Worm (Caenorhabditis elegans) whole organism, L4 larva: Measurements from ENCODE around the gene C16A11.5.

Source experiments
- ama-1 ChIP-seq: fragments of 150-350 bp; optimal IDR thresholded peaks from 2 replicates; lab custom pipeline; 2014; ENCODE audit warnings: inconsistent platforms, mixed read lengths
- arid-1 ChIP-seq: fragments of 200-800 bp; sonication (Bioruptor generic); conservative IDR thresholded peaks from 2 replicates; pipeline ENCODE4 v1.3.6; 2022; ENCODE audit warnings: missing genetic modification reagents, missing genetic modification characterization, missing compliant biosample characterization
- attf-4 ChIP-seq: sonication (generic microtip); optimal IDR thresholded peaks from 3 replicates; lab custom pipeline; 2017; ENCODE audit warnings: missing biosample characterization, missing genetic modification characterization
- ceh-20 ChIP-seq: fragments of 200-800 bp; sonication (Bioruptor generic); IDR thresholded peaks from 2 replicates; pipeline ENCODE4 v1.3.6; 2022; ENCODE audit warnings: missing genetic modification reagents, missing genetic modification characterization, missing compliant biosample characterization
- daf-16 ChIP-seq, 3 experiments: sonication (generic microtip); optimal IDR thresholded peaks; 2 replicates each; lab custom pipeline; 2016 to 2017; ENCODE audit warnings: missing genetic modification characterization in 3 of 3, missing genetic modification reagents in 3 of 3, mild to moderate bottlenecking in 2 of 3, missing compliant biosample characterization in 2 of 3, missing biosample characterization in 1 of 3, moderate library complexity in 1 of 3
- daf-19 ChIP-seq: fragments of 200-800 bp; sonication (Bioruptor generic); conservative IDR thresholded peaks from 2 replicates; pipeline ENCODE4 v1.3.6; 2022; ENCODE audit warnings: missing genetic modification characterization, missing compliant biosample characterization
- dmd-6 ChIP-seq: fragments of 200-800 bp; sonication (Bioruptor generic); IDR thresholded peaks from 2 replicates; pipeline ENCODE4 v1.3.6; 2022; ENCODE audit warnings: missing genetic modification reagents, missing genetic modification characterization, missing compliant biosample characterization
- dmd-8 ChIP-seq: fragments of 200-800 bp; sonication (Bioruptor generic); IDR thresholded peaks from 2 replicates; pipeline ENCODE4 v1.3.6; 2022; ENCODE audit warnings: missing genetic modification characterization, missing compliant biosample characterization
- dve-1 ChIP-seq: sonication (generic microtip); optimal IDR thresholded peaks from 2 replicates; lab custom pipeline; 2017; ENCODE audit warnings: antibody characterized with exemption, mild to moderate bottlenecking, missing genetic modification characterization, missing compliant biosample characterization; ENCODE audit not compliant: insufficient read depth
- fkh-10 ChIP-seq: fragments of 150-350 bp; optimal IDR thresholded peaks from 2 replicates; lab custom pipeline; 2014; ENCODE audit warnings: missing biosample characterization, missing genetic modification reagents, missing genetic modification characterization
- fos-1 ChIP-seq: fragments of 150-350 bp; optimal IDR thresholded peaks from 2 replicates; lab custom pipeline; 2014; ENCODE audit warnings: missing biosample characterization, missing genetic modification characterization
- hif-1 ChIP-seq, 2 experiments: sonication (generic microtip); optimal IDR thresholded peaks; 2 replicates each; lab custom pipeline; 2016 to 2017; ENCODE audit warnings: missing compliant biosample characterization in 2 of 2, missing genetic modification characterization in 2 of 2, missing genetic modification reagents in 2 of 2, missing genotype in 2 of 2, mild to moderate bottlenecking in 1 of 2
- hlh-11 ChIP-seq: fragments of 200-800 bp; sonication (Bioruptor generic); optimal IDR thresholded peaks from 2 replicates; lab custom pipeline; 2018; ENCODE audit warnings: mild to moderate bottlenecking, missing genetic modification characterization, missing compliant biosample characterization
- hmg-1.1 ChIP-seq: fragments of 200-800 bp; sonication (Bioruptor generic); IDR thresholded peaks from 2 replicates; pipeline ENCODE4 v1.3.6; 2022; ENCODE audit warnings: missing genetic modification reagents, missing genetic modification characterization, missing compliant biosample characterization
- lin-1 ChIP-seq: fragments of 200-800 bp; sonication (Bioruptor generic); IDR thresholded peaks from 2 replicates; pipeline ENCODE4 v1.3.6; 2022; ENCODE audit warnings: missing genetic modification reagents, missing genetic modification characterization, missing compliant biosample characterization
- lin-13 ChIP-seq: fragments of 150-350 bp; optimal IDR thresholded peaks from 2 replicates; lab custom pipeline; 2014; ENCODE audit warnings: missing biosample characterization, missing genetic modification reagents, missing genetic modification characterization
- lin-15B ChIP-seq: fragments of 150-350 bp; sonication (generic microtip); optimal IDR thresholded peaks from 3 replicates; lab custom pipeline; 2014; ENCODE audit warnings: missing biosample characterization, missing genetic modification characterization
- lin-38 ChIP-seq: fragments of 200-800 bp; sonication (Bioruptor generic); IDR thresholded peaks from 2 replicates; pipeline ENCODE4 v1.3.6; 2022; ENCODE audit warnings: missing genetic modification reagents, missing genetic modification characterization, missing compliant biosample characterization
- lin-39 ChIP-seq: fragments of 150-350 bp; optimal IDR thresholded peaks from 2 replicates; lab custom pipeline; 2014; ENCODE audit warnings: missing biosample characterization, missing genetic modification reagents, missing genetic modification characterization
- lir-3 ChIP-seq: sonication (generic microtip); optimal IDR thresholded peaks from 2 replicates; lab custom pipeline; 2016; ENCODE audit warnings: mild to moderate bottlenecking, missing genetic modification characterization, missing compliant biosample characterization
- mes-2 ChIP-seq: sonication (generic microtip); optimal IDR thresholded peaks from 2 replicates; lab custom pipeline; 2016; ENCODE audit warnings: missing genotype, mild to moderate bottlenecking, missing genetic modification characterization, missing compliant biosample characterization; ENCODE audit not compliant: poor library complexity, severe bottlenecking
- nhr-237 ChIP-seq: sonication (generic microtip); optimal IDR thresholded peaks from 2 replicates; lab custom pipeline; 2017; ENCODE audit warnings: missing biosample characterization, missing genetic modification characterization
- nhr-28 ChIP-seq: fragments of 150-350 bp; optimal IDR thresholded peaks from 2 replicates; lab custom pipeline; 2014; ENCODE audit warnings: missing biosample characterization, missing genetic modification characterization
- nhr-76 ChIP-seq: fragments of 150-350 bp; optimal IDR thresholded peaks from 2 replicates; lab custom pipeline; 2014; ENCODE audit warnings: missing biosample characterization, missing genetic modification characterization
- nhr-77 ChIP-seq: fragments of 150-350 bp; optimal IDR thresholded peaks from 2 replicates; lab custom pipeline; 2014; ENCODE audit warnings: missing biosample characterization, missing genetic modification characterization
- pha-4 ChIP-seq, 2 experiments: fragments of 150-350 bp in 1 of 2; fragments of 200-800 bp in 1 of 2; sonication (Bioruptor generic) in 1 of 2; IDR thresholded peaks in 1 of 2; optimal IDR thresholded peaks in 1 of 2; 2 replicates each; pipeline versions ENCODE4 v1.3.6 to Lab custom; 2014 to 2022; ENCODE audit warnings: missing genetic modification characterization in 2 of 2, missing genetic modification reagents in 2 of 2, missing biosample characterization in 1 of 2, missing compliant biosample characterization in 1 of 2
- pqm-1 ChIP-seq: sonication (generic microtip); optimal IDR thresholded peaks from 2 replicates; lab custom pipeline; 2017; ENCODE audit warnings: missing biosample characterization, missing genetic modification characterization
- rbr-2 ChIP-seq: sonication (generic microtip); optimal IDR thresholded peaks from 2 replicates; lab custom pipeline; 2016; ENCODE audit warnings: missing genotype, missing genetic modification characterization, missing compliant biosample characterization
- set-16 ChIP-seq: fragments of 200-800 bp; sonication (Bioruptor generic); IDR thresholded peaks from 2 replicates; pipeline ENCODE4 v1.3.6; 2022; ENCODE audit warnings: missing genetic modification reagents, missing genetic modification characterization, missing compliant biosample characterization
- snpc-1.2 ChIP-seq: fragments of 200-800 bp; sonication (Bioruptor generic); IDR thresholded peaks from 2 replicates; pipeline ENCODE4 v1.3.6; 2022; ENCODE audit warnings: missing genetic modification reagents, missing genetic modification characterization, missing compliant biosample characterization
- snpc-4 ChIP-seq: fragments of 150-350 bp; optimal IDR thresholded peaks from 2 replicates; lab custom pipeline; 2014; ENCODE audit warnings: missing biosample characterization, missing genetic modification characterization
- tag-97 ChIP-seq: fragments of 200-800 bp; sonication (Bioruptor generic); IDR thresholded peaks from 2 replicates; pipeline ENCODE4 v1.3.6; 2022; ENCODE audit warnings: missing genetic modification characterization, missing compliant biosample characterization
- tra-1 ChIP-seq: fragments of 200-800 bp; sonication (Bioruptor generic); IDR thresholded peaks from 2 replicates; pipeline ENCODE4 v1.3.6; 2022; ENCODE audit warnings: missing genetic modification reagents, missing genetic modification characterization, missing compliant biosample characterization
- unc-62 ChIP-seq, 3 experiments: fragments of 150-350 bp in 1 of 3; sonication (generic microtip); optimal IDR thresholded peaks in 2 of 3; peaks in 1 of 3; 1 replicate in 1 of 3; 2 replicates in 2 of 3; lab custom pipeline; 2014 to 2017; ENCODE audit warnings: missing biosample characterization in 3 of 3, missing genetic modification characterization in 3 of 3, missing genetic modification reagents in 3 of 3, missing genotype in 1 of 3
- zfp-3 ChIP-seq: fragments of 200-800 bp; sonication (Bioruptor generic); conservative IDR thresholded peaks from 2 replicates; pipeline ENCODE4 v1.3.6; 2022; ENCODE audit warnings: missing genetic modification reagents, missing genetic modification characterization, missing compliant biosample characterization
- ztf-11 ChIP-seq: fragments of 150-350 bp; optimal IDR thresholded peaks from 2 replicates; lab custom pipeline; 2014; ENCODE audit warnings: missing biosample characterization, missing genetic modification characterization

Gene C16A11.5

DNA sequence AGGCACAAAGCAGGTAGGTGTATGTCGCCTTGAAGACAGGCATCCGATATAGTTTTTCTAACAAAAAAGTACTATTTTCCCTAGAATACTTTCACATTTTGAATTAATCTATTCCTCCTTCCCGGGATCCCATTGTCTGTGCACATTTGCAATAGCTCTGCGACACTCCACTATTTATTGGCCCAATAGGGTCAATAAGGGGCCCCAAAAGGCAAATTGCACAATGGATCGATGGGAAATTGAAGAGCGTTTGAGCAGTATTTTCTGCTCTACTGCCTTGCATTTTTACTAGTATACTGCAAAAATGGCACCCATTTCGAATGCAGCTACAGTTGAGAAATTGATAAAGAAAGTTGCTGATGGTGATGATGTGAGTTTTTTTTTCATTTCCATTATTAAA is 40.7 kb upstream of the C16A11.5 start, which contains the start of gene R03H10.11:
TSS of gene R03H10.11 (plus strand) at position 301 of the 400 bp plus-strand sequence.
- TF ChIP-seq lin-13 (GFP tag; lab: Kevin White, UChicago): no peak
- no peak for TF ChIP-seq snpc-4 (tag; lab: Kevin White, UChicago)
- TF ChIP-seq lin-15B: no peak
- TF ChIP-seq dmd-8 (GFP tag; lab: Robert Waterston, UW): no peak
- no peak for TF ChIP-seq fkh-10 (GFP tag; lab: Kevin White, UChicago)
- TF ChIP-seq attf-4: no peak

DNA sequence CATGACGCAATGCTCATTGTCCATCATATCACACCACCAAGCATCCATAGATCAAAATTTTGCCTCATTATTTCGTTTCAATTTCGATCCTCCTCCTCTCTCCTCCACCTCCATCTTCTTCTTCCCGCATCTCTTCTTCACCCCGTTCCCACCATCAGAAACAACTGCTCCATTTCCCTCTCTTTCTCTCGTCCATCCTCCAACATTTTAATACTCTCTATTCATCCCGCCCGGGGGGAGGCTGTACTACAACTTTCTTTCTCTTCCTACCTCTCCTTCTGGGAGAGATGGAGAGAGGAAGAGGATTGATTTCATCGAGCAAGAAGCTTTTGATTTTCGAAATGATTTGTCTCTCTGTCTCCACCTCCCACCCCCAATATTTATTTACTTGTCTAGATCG is 39.1 kb upstream of the C16A11.5 start:
- TF ChIP-seq nhr-28 (tag; lab: Kevin White, UChicago): peak; percentile 8
- TF ChIP-seq hmg-1.1 (GFP tag; lab: Robert Waterston, UW): 0 out of 2 replicates have a peak, but pooled peaks have one; percentile 22
- no peak for TF ChIP-seq lir-3 (tag; lab: Kevin White, UChicago)
- peak in 1 of 2 experiments; percentile 21 for TF ChIP-seq daf-16 (GFP tag; optimal IDR thresholded peaks at IDR 0.05; lab: Kevin White, UChicago)
- no peak for TF ChIP-seq daf-16 (tag; optimal IDR thresholded peaks at IDR 0.05; lab: Kevin White, UChicago)
- TF ChIP-seq, all 104 proteins: peak for 3

DNA sequence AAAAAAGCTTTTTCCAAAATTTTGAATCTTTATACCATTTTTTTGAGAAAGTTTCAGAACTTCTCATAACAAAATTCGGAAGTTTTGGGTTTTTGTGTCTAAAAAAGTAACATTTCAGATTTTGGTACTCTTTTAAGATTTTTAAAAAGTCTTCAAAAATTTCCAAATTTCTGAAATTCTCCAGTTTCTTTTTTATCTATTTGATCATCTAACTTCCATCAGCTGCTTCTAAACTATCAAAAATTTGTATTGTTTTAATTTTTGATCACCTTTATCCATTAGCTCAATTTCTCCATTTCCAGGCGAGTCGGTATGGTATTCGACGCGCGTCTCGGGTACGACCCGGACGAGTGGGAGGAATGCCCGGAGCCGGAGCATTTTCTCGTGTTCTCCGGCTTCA is 36.7 kb upstream of the C16A11.5 start, which contains the start of gene cpna-1:
TSS of gene cpna-1 (plus strand) at position 301 of the 400 bp plus-strand sequence.
- TF ChIP-seq hif-1 (tag; optimal IDR thresholded peaks at IDR 0.05; lab: Kevin White, UChicago) (no peak), set-16 (GFP tag; lab: Robert Waterston, UW) (0 out of 2 replicates have a peak, but pooled peaks have one; percentile 33)

DNA sequence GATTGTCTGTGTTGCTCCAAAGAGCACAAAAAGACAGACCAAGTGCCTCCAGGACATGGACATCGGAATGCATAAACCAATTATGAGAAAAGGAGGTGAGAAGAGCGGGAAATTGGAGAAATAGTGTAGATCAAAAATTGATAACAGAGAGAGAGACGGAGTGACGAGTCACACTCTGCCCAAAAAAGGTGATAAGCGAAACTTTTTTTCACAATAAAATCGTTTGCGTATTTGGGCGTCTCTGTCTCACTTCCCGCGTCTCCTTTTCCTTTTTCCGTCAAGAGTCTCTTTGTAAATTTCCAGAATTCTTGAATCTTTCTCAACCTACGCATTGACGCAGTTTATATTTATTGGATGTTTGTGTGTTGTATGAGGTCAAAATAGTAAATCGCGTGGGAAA is 29.0 kb upstream of the C16A11.5 start, which contains the start of gene mth-2:
TSS of gene mth-2 (minus strand) at position 188 of the 400 bp plus-strand sequence.
- TF ChIP-seq daf-16 (GFP tag; optimal IDR thresholded peaks at IDR 0.05; lab: Kevin White, UChicago): no peak
- TF ChIP-seq daf-16 (tag; optimal IDR thresholded peaks at IDR 0.05; lab: Kevin White, UChicago): peak; percentile 58
- TF ChIP-seq fos-1 (tag; lab: Kevin White, UChicago): no peak
- peak; percentile 89 for TF ChIP-seq nhr-28 (tag; lab: Kevin White, UChicago)
- TF ChIP-seq hlh-11 (tag; lab: Kevin White, UChicago): peak; percentile 68
- TF ChIP-seq dve-1: peak; percentile 53
- no peak for TF ChIP-seq snpc-4 (tag; lab: Kevin White, UChicago)
- TF ChIP-seq ama-1 (lab: Kevin White, UChicago): no peak
- TF ChIP-seq arid-1 (GFP tag; lab: Robert Waterston, UW): no peak
- peak in 1 of 2 experiments; percentile 43 for TF ChIP-seq unc-62 (GFP tag; optimal IDR thresholded peaks at IDR 0.05 in 1 of 2; lab: Kevin White, UChicago)
- no peak for TF ChIP-seq unc-62 (tag; optimal IDR thresholded peaks at IDR 0.05; lab: Kevin White, UChicago)
- peak; percentile 48 for TF ChIP-seq nhr-77 (tag; lab: Kevin White, UChicago)
- TF ChIP-seq pqm-1 (tag; lab: Kevin White, UChicago): peak; percentile 77
- no peak for TF ChIP-seq lir-3 (tag; lab: Kevin White, UChicago)
- no peak for TF ChIP-seq lin-39
- no peak for TF ChIP-seq pha-4 (GFP tag; IDR thresholded peaks at IDR 0.05; lab: Robert Waterston, UW)
- TF ChIP-seq pha-4 (tag; optimal IDR thresholded peaks at IDR 0.05; lab: Kevin White, UChicago): no peak
- no peak for TF ChIP-seq lin-38
- TF ChIP-seq ztf-11 (tag; lab: Kevin White, UChicago): no peak
- no peak for TF ChIP-seq hif-1 (tag; optimal IDR thresholded peaks at IDR 0.05; lab: Kevin White, UChicago)
- TF ChIP-seq tag-97 (GFP tag; lab: Robert Waterston, UW): no peak
- peak; percentile 18 for TF ChIP-seq mes-2 (tag; lab: Kevin White, UChicago)
- no peak for TF ChIP-seq nhr-76 (tag; lab: Kevin White, UChicago)
- no peak for TF ChIP-seq ceh-20 (GFP tag; lab: Robert Waterston, UW)
- no peak for TF ChIP-seq daf-19 (GFP tag; lab: Robert Waterston, UW)
- TF ChIP-seq lin-1 (GFP tag; lab: Robert Waterston, UW): no peak
- TF ChIP-seq zfp-3 (GFP tag; lab: Robert Waterston, UW): no peak
- TF ChIP-seq snpc-1.2 (GFP tag; lab: Robert Waterston, UW): no peak
- no peak for TF ChIP-seq fkh-10 (GFP tag; lab: Kevin White, UChicago)
- TF ChIP-seq nhr-237 (tag; lab: Kevin White, UChicago): no peak
- TF ChIP-seq dmd-6 (GFP tag; lab: Robert Waterston, UW): peak; percentile 76
- no peak for TF ChIP-seq rbr-2 (tag; lab: Kevin White, UChicago)
- TF ChIP-seq tra-1: peak; percentile 25; the same call in 1 of the 2 replicates
